Worm (Caenorhabditis elegans) whole organism, young adult: ENCODE results near the gene srw-113.

Experiments used
- F23B12.7 ChIP-seq: sonication (generic microtip); optimal IDR thresholded peaks from 2 replicates; lab custom pipeline; 2017; ENCODE audit warnings: missing genetic modification characterization, mild to moderate bottlenecking, missing compliant biosample characterization, antibody characterized with exemption, moderate library complexity; ENCODE audit not compliant: insufficient read depth
- F57C9.4 ChIP-seq: sonication (generic microtip); optimal IDR thresholded peaks from 2 replicates; lab custom pipeline; 2017; ENCODE audit warnings: mild to moderate bottlenecking, missing genetic modification characterization, missing compliant biosample characterization
- ceh-58 ChIP-seq: fragments of 200-800 bp; sonication (Bioruptor generic); IDR thresholded peaks from 2 replicates; pipeline ENCODE4 v1.3.6; 2022; ENCODE audit warnings: missing genetic modification characterization, missing compliant biosample characterization
- dox-1 ChIP-seq: fragments of 200-800 bp; sonication (Bioruptor generic); IDR thresholded peaks from 2 replicates; pipeline ENCODE4 v1.3.6; 2022; ENCODE audit warnings: missing genetic modification reagents, missing genetic modification characterization, missing compliant biosample characterization
- egl-44 ChIP-seq: fragments of 200-800 bp; sonication (Bioruptor generic); IDR thresholded peaks from 2 replicates; pipeline ENCODE4 v1.3.6; 2022; ENCODE audit warnings: missing genetic modification reagents, missing genetic modification characterization, missing compliant biosample characterization
- snpc-4 ChIP-seq, 5 experiments: fragments of 150-350 bp in 1 of 5; sonication (generic microtip) in 4 of 5; optimal IDR thresholded peaks; 2 replicates each; lab custom pipeline; 2014 to 2018; ENCODE audit warnings: missing genetic modification characterization in 5 of 5, missing biosample characterization in 3 of 5, antibody characterized with exemption in 2 of 5, mild to moderate bottlenecking in 2 of 5, missing compliant biosample characterization in 2 of 5, missing genotype in 2 of 5, moderate library complexity in 2 of 5, missing genetic modification reagents in 1 of 5

ce11 chrV:15330314-15330713 lies 2.6 kb upstream of the srw-113 start, which contains the start of gene srh-295:
- no peak for TF ChIP-seq F23B12.7
- no peak for TF ChIP-seq F57C9.4
- no peak for TF ChIP-seq egl-44 (GFP tag; lab: Robert Waterston, UW)
- no peak for TF ChIP-seq snpc-4 (GFP tag; optimal IDR thresholded peaks at IDR 0.05; lab: Kevin White, UChicago)
- no peak for TF ChIP-seq snpc-4 (tag; optimal IDR thresholded peaks at IDR 0.05; lab: Kevin White, UChicago)
- no peak for TF ChIP-seq dox-1 (GFP tag; lab: Robert Waterston, UW)
- TF ChIP-seq ceh-58 (GFP tag; lab: Robert Waterston, UW): no peak
